Worm (Caenorhabditis elegans): ENCODE results near the gene grl-9.

- TF ChIP-seq him-1 (tag; optimal IDR thresholded peaks at IDR 0.05) (no peak), dao-5 (tag; optimal IDR thresholded peaks at IDR 0.05) (no peak)
Observed at ce11 chrV:6732995-6733394, 1.5 kb upstream of the grl-9 start, which contains the start of gene grl-8.
